Fruit fly (Drosophila melanogaster): ENCODE data around the gene eIF3e.

Gene eIF3e

DNA sequence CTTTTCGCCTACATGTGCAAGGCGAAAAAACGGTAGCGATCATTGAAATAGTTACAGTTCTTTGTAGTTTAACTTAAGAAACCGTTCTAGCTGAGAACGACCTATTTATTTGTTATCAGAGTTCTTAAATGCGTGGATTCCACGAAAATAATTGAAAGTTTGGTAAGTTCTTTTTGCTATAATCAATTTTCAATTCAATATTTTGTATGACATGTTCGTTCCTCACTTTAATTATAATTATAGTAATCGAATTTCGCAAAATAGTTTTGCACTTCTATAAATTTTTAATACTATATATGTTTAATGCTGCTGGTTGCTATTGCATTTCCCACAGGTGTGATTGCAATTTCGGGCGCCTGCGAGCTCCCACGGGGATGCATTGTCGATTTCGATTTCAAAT is 38.4 kb downstream of the eIF3e start:
- TF ChIP-seq gem (tag; optimal IDR thresholded peaks at IDR 0.05) (peak; percentile 27), CG13424 (tag; optimal IDR thresholded peaks at IDR 0.05) (no peak), Bdp1 (GFP tag; optimal IDR thresholded peaks at IDR 0.05) (no peak), CG31441 (GFP tag; IDR thresholded peaks at IDR 0.05) (0 out of 2 replicates have a peak, but pooled peaks have one; percentile 25), lbe (GFP tag; optimal IDR thresholded peaks at IDR 0.05) (peak; percentile 2), CG11398 (GFP tag; optimal IDR thresholded peaks at IDR 0.05) (no peak), CG18262 (tag; optimal IDR thresholded peaks at IDR 0.05) (peak; percentile 12), CG11456 (GFP tag; IDR thresholded peaks at IDR 0.05) (no peak), tll (GFP tag; optimal IDR thresholded peaks at IDR 0.05) (no peak), pb (GFP tag; optimal IDR thresholded peaks at IDR 0.05) (no peak), phol (tag; optimal IDR thresholded peaks at IDR 0.05) (peak; percentile 2), CG7745 (tag; optimal IDR thresholded peaks at IDR 0.05) (no peak), lola (GFP tag; optimal IDR thresholded peaks at IDR 0.05) (no peak), Ets65A (GFP tag) (no peak), CG1602 (GFP tag; optimal IDR thresholded peaks at IDR 0.05) (no peak), chn (GFP tag; optimal IDR thresholded peaks at IDR 0.05) (no peak), CG11696 (GFP tag; IDR thresholded peaks at IDR 0.05) (peak; percentile 10; the same call in 1 of the 2 replicates), CG10979 (tag; optimal IDR thresholded peaks at IDR 0.05) (peak; percentile 18), Nf-YB (GFP tag; optimal IDR thresholded peaks at IDR 0.05) (no peak), CG10565 (GFP tag; optimal IDR thresholded peaks at IDR 0.05) (no peak), BEAF-32 (GFP tag; optimal IDR thresholded peaks at IDR 0.05) (no peak), CG32772 (GFP tag; IDR thresholded peaks at IDR 0.05) (no peak), CG12744 (GFP tag; optimal IDR thresholded peaks at IDR 0.05) (no peak), CG2202 (tag; optimal IDR thresholded peaks at IDR 0.05) (no peak), al (GFP tag; IDR thresholded peaks at IDR 0.05) (no peak), CG18764 (GFP tag; optimal IDR thresholded peaks at IDR 0.05) (no peak), CG6791 (GFP tag; IDR thresholded peaks at IDR 0.05; ENCODE audit: partially characterized antibody) (no peak), nau (GFP tag; optimal IDR thresholded peaks at IDR 0.05) (no peak), NfI (GFP tag; optimal IDR thresholded peaks at IDR 0.05) (no peak), fd64A (GFP tag; optimal IDR thresholded peaks at IDR 0.05) (no peak), psq (GFP tag; optimal IDR thresholded peaks at IDR 0.05) (no peak), Hr39 (optimal IDR thresholded peaks at IDR 0.05) (no peak), CG30020 (tag; optimal IDR thresholded peaks at IDR 0.05) (no peak), CG11560 (tag; IDR thresholded peaks at IDR 0.05) (no peak), CG4730 (GFP tag; IDR thresholded peaks at IDR 0.05) (no peak), zen2 (GFP tag; IDR thresholded peaks at IDR 0.05; ENCODE audit: partially characterized antibody) (no peak), CG2129 (GFP tag; IDR thresholded peaks at IDR 0.05; ENCODE audit: partially characterized antibody) (no peak), CG11247 (GFP tag; IDR thresholded peaks at IDR 0.05) (no peak), grn (GFP tag; optimal IDR thresholded peaks at IDR 0.05) (no peak), CG11504 (tag; optimal IDR thresholded peaks at IDR 0.05) (peak; percentile 19), pan (optimal IDR thresholded peaks at IDR 0.05) (no peak), pan (GFP tag; optimal IDR thresholded peaks at IDR 0.05 in 1 of 2, IDR thresholded peaks at IDR 0.05 in 1 of 2) (no peak), CG9727 (GFP tag; optimal IDR thresholded peaks at IDR 0.05) (no peak), sens (GFP tag) (peak; percentile 2), Pdp1 (GFP tag; optimal IDR thresholded peaks at IDR 0.05) (no peak), CG12236 (GFP tag; optimal IDR thresholded peaks at IDR 0.05) (no peak), eyg (GFP tag; optimal IDR thresholded peaks at IDR 0.05) (no peak), CG2712 (tag; optimal IDR thresholded peaks at IDR 0.05) (peak; percentile 7), CG16863 (GFP tag; optimal IDR thresholded peaks at IDR 0.05) (no peak), bsh (GFP tag; optimal IDR thresholded peaks at IDR 0.05) (peak in 1 of 2 experiments; percentile 53), CG17328 (GFP tag; IDR thresholded peaks at IDR 0.05) (no peak)
